Fruit fly (Drosophila melanogaster): ENCODE results near the gene fy.

Gene fy

dm6 chr2L:8376717-8377116 lies 26.4 kb downstream of the fy start, which contains the start of the genes CG13390 and CG17294 (continued):
- peak in 1 of 2 experiments; percentile 100 for TF ChIP-seq Eip74EF (GFP tag; optimal IDR thresholded peaks at IDR 0.05)
- peak; percentile 100 for TF ChIP-seq CG17361 (GFP tag; IDR thresholded peaks at IDR 0.05)
- TF ChIP-seq CG14860 (GFP tag; IDR thresholded peaks at IDR 0.05; ENCODE audit: partially characterized antibody) = 0 out of 3 replicates have a peak, but pooled peaks have one; percentile 44
- peak; percentile 99 for TF ChIP-seq CG18619 (GFP tag; optimal IDR thresholded peaks at IDR 0.05)
- peak; percentile 79 for TF ChIP-seq en (GFP tag; optimal IDR thresholded peaks at IDR 0.05)
- TF ChIP-seq gem (tag; optimal IDR thresholded peaks at IDR 0.05) = peak; percentile 100
- peak; percentile 97 for TF ChIP-seq CG18476 (GFP tag; optimal IDR thresholded peaks at IDR 0.05)
- peak; percentile 99 for TF ChIP-seq sqz (GFP tag; optimal IDR thresholded peaks at IDR 0.05)
- TF ChIP-seq CG31441 (GFP tag; IDR thresholded peaks at IDR 0.05) = peak; percentile 100
- TF ChIP-seq unc-4 (GFP tag; IDR thresholded peaks at IDR 0.05; ENCODE audit: partially characterized antibody) = peak; percentile 88
- TF ChIP-seq CrebB (tag; optimal IDR thresholded peaks at IDR 0.05) = peak; percentile 99
- peak; percentile 99 for TF ChIP-seq Hand (GFP tag; optimal IDR thresholded peaks at IDR 0.05)
- peak; percentile 99 for TF ChIP-seq Max (GFP tag; optimal IDR thresholded peaks at IDR 0.05)
- TF ChIP-seq gro (GFP tag; optimal IDR thresholded peaks at IDR 0.05) = peak; percentile 97
- peak; percentile 100 for TF ChIP-seq CG8924 (tag; optimal IDR thresholded peaks at IDR 0.05)
- TF ChIP-seq B-H2 (GFP tag; optimal IDR thresholded peaks at IDR 0.05) = peak; percentile 99
- TF ChIP-seq HLH3B (GFP tag; IDR thresholded peaks at IDR 0.05) = peak; percentile 100
- TF ChIP-seq Bdp1 (GFP tag; optimal IDR thresholded peaks at IDR 0.05) = peak; percentile 88
- peak; percentile 99 for TF ChIP-seq dmrt11E (tag; optimal IDR thresholded peaks at IDR 0.05)
- peak; percentile 87 for TF ChIP-seq disco-r (GFP tag; optimal IDR thresholded peaks at IDR 0.05)
- peak; percentile 99 for TF ChIP-seq CG17612 (GFP tag; IDR thresholded peaks at IDR 0.05)
- TF ChIP-seq twi (tag; optimal IDR thresholded peaks at IDR 0.05) = peak; percentile 99
- TF ChIP-seq Dp (GFP tag; optimal IDR thresholded peaks at IDR 0.05) = peak; percentile 54
- TF ChIP-seq CG8281 (tag; optimal IDR thresholded peaks at IDR 0.05) = peak; percentile 96
- TF ChIP-seq HHEX (GFP tag; optimal IDR thresholded peaks at IDR 0.05) = peak; percentile 100
- peak; percentile 98 for TF ChIP-seq Hsf (GFP tag; optimal IDR thresholded peaks at IDR 0.05)
- TF ChIP-seq vnd (GFP tag; IDR thresholded peaks at IDR 0.05; ENCODE audit: partially characterized antibody) = peak; percentile 63
- TF ChIP-seq CG3726 (GFP tag; IDR thresholded peaks at IDR 0.05) = peak; percentile 99
- peak; percentile 99 for TF ChIP-seq CG9727 (GFP tag; optimal IDR thresholded peaks at IDR 0.05)
- peak; percentile 98 for TF ChIP-seq dati (GFP tag; IDR thresholded peaks at IDR 0.05)
- peak; percentile 100 for TF ChIP-seq dysf (GFP tag; IDR thresholded peaks at IDR 0.05)
- peak; percentile 99 for TF ChIP-seq gsb-n (tag; optimal IDR thresholded peaks at IDR 0.05)
- TF ChIP-seq CG7963 (GFP tag; IDR thresholded peaks at IDR 0.05; ENCODE audit: partially characterized antibody) = peak; percentile 58
- peak; percentile 99 for TF ChIP-seq CG14050 (GFP tag; IDR thresholded peaks at IDR 0.05)
- TF ChIP-seq az2 (GFP tag; optimal IDR thresholded peaks at IDR 0.05) = peak; percentile 99
- peak; percentile 99 for TF ChIP-seq wor (GFP tag; IDR thresholded peaks at IDR 0.05)
- TF ChIP-seq emc (GFP tag; optimal IDR thresholded peaks at IDR 0.05) = peak; percentile 91
- TF ChIP-seq nau (GFP tag; optimal IDR thresholded peaks at IDR 0.05) = peak; percentile 99
- TF ChIP-seq vvl (GFP tag; IDR thresholded peaks at IDR 0.05) = peak; percentile 100
- TF ChIP-seq CG6854 (GFP tag; optimal IDR thresholded peaks at IDR 0.05) = peak; percentile 100
- peak; percentile 94 for TF ChIP-seq CG10274 (GFP tag; optimal IDR thresholded peaks at IDR 0.05)
- no peak for TF ChIP-seq Hr39 (optimal IDR thresholded peaks at IDR 0.05)
- TF ChIP-seq pho (GFP tag; optimal IDR thresholded peaks at IDR 0.05) = peak; percentile 95
- peak; percentile 93 for TF ChIP-seq Side (GFP tag; optimal IDR thresholded peaks at IDR 0.05)
- TF ChIP-seq CG11247 (GFP tag; IDR thresholded peaks at IDR 0.05) = peak; percentile 99
- peak; percentile 98 for TF ChIP-seq tup (GFP tag; optimal IDR thresholded peaks at IDR 0.05)
- TF ChIP-seq CG15514 (GFP tag; optimal IDR thresholded peaks at IDR 0.05) = peak; percentile 98
- TF ChIP-seq CG1603 (tag; optimal IDR thresholded peaks at IDR 0.05) = peak; percentile 96
- TF ChIP-seq Deaf1 (tag; optimal IDR thresholded peaks at IDR 0.05) = peak; percentile 92
- TF ChIP-seq Xrp1 (GFP tag; IDR thresholded peaks at IDR 0.05) = peak; percentile 100
